Worm (Caenorhabditis elegans) whole organism, mixed stage, embryonic: ENCODE results near the gene dpy-9.

Experiments
- M03D4.4 ChIP-seq: sonication (generic microtip); optimal IDR thresholded peaks from 2 replicates; lab custom pipeline; 2017; ENCODE audit warnings: mild to moderate bottlenecking, missing genetic modification characterization, missing compliant biosample characterization
- blmp-1 ChIP-seq: fragments of 150-350 bp; optimal IDR thresholded peaks from 2 replicates; lab custom pipeline; 2014; ENCODE audit warnings: missing biosample characterization, missing genetic modification characterization
- ceh-43 ChIP-seq: fragments of 200-800 bp; sonication (Bioruptor generic); optimal IDR thresholded peaks from 2 replicates; lab custom pipeline; 2018; ENCODE audit warnings: mild to moderate bottlenecking, missing genetic modification characterization, moderate library complexity, missing compliant biosample characterization
- ceh-83 ChIP-seq: fragments of 200-800 bp; sonication (Bioruptor generic); optimal IDR thresholded peaks from 2 replicates; lab custom pipeline; 2018; ENCODE audit warnings: mild to moderate bottlenecking, missing genetic modification characterization, missing compliant biosample characterization
- ces-1 ChIP-seq: fragments of 150-350 bp; optimal IDR thresholded peaks from 2 replicates; lab custom pipeline; 2014; ENCODE audit warnings: missing biosample characterization, missing genetic modification reagents, missing genetic modification characterization
- cnd-1 ChIP-seq: fragments of 200-800 bp; sonication (Bioruptor generic); optimal IDR thresholded peaks from 2 replicates; lab custom pipeline; 2018; ENCODE audit warnings: mild to moderate bottlenecking, missing genetic modification characterization, missing compliant biosample characterization
- drap-1 ChIP-seq: fragments of 200-800 bp; sonication (Bioruptor generic); optimal IDR thresholded peaks from 3 replicates; lab custom pipeline; 2018; ENCODE audit warnings: mild to moderate bottlenecking, missing genetic modification characterization, missing compliant biosample characterization
- elt-1 ChIP-seq: sonication (generic microtip); optimal IDR thresholded peaks from 2 replicates; lab custom pipeline; 2017; ENCODE audit warnings: missing genetic modification characterization, mild to moderate bottlenecking, missing compliant biosample characterization, antibody characterized with exemption, moderate library complexity, borderline replicate concordance; ENCODE audit not compliant: insufficient read depth
- elt-3 ChIP-seq: fragments of 150-350 bp; optimal IDR thresholded peaks from 2 replicates; lab custom pipeline; 2014; ENCODE audit warnings: missing biosample characterization, missing genetic modification characterization
- flh-1 ChIP-seq: fragments of 200-800 bp; sonication (Bioruptor generic); optimal IDR thresholded peaks from 2 replicates; lab custom pipeline; 2018; ENCODE audit warnings: mild to moderate bottlenecking, missing genetic modification characterization, moderate library complexity, missing compliant biosample characterization
- ham-2 ChIP-seq: fragments of 200-800 bp; sonication (Bioruptor generic); optimal IDR thresholded peaks from 2 replicates; lab custom pipeline; 2018; ENCODE audit warnings: mild to moderate bottlenecking, missing genetic modification characterization, missing compliant biosample characterization
- hlh-1 ChIP-seq: fragments of 150-350 bp; optimal IDR thresholded peaks from 2 replicates; lab custom pipeline; 2014; ENCODE audit warnings: missing biosample characterization, missing genetic modification reagents, missing genetic modification characterization
- lin-13 ChIP-seq: fragments of 150-350 bp; optimal IDR thresholded peaks from 2 replicates; lab custom pipeline; 2014; ENCODE audit warnings: missing biosample characterization, missing genetic modification characterization
- lin-32 ChIP-seq: fragments of 200-800 bp; sonication (Bioruptor generic); optimal IDR thresholded peaks from 2 replicates; lab custom pipeline; 2018; ENCODE audit warnings: mild to moderate bottlenecking, missing genetic modification characterization, missing compliant biosample characterization
- lsy-2 ChIP-seq: fragments of 150-350 bp; optimal IDR thresholded peaks from 2 replicates; lab custom pipeline; 2014; ENCODE audit warnings: missing biosample characterization, missing genetic modification characterization
- mab-5 ChIP-seq: fragments of 150-350 bp; optimal IDR thresholded peaks from 2 replicates; lab custom pipeline; 2014; ENCODE audit warnings: missing biosample characterization, missing genetic modification characterization
- mep-1 ChIP-seq: fragments of 150-350 bp; optimal IDR thresholded peaks from 2 replicates; lab custom pipeline; 2017; ENCODE audit warnings: missing biosample characterization, missing genetic modification reagents, missing genetic modification characterization, inconsistent platforms
- mls-2 ChIP-seq: sonication (generic microtip); optimal IDR thresholded peaks from 2 replicates; lab custom pipeline; 2016; ENCODE audit warnings: mild to moderate bottlenecking, missing genetic modification characterization, moderate library complexity, missing compliant biosample characterization
- nhr-12 ChIP-seq: fragments of 150-350 bp; optimal IDR thresholded peaks from 2 replicates; lab custom pipeline; 2014; ENCODE audit warnings: missing biosample characterization, missing genetic modification characterization
- nhr-2 ChIP-seq: fragments of 150-350 bp; optimal IDR thresholded peaks from 2 replicates; lab custom pipeline; 2014; ENCODE audit warnings: missing biosample characterization, missing genetic modification characterization
- nhr-237 ChIP-seq: fragments of 150-350 bp; optimal IDR thresholded peaks from 2 replicates; lab custom pipeline; 2014; ENCODE audit warnings: missing biosample characterization, missing genetic modification characterization
- nhr-28 ChIP-seq: fragments of 150-350 bp; optimal IDR thresholded peaks from 2 replicates; lab custom pipeline; 2014; ENCODE audit warnings: missing biosample characterization, missing genetic modification characterization
- nhr-76 ChIP-seq: sonication (generic microtip); optimal IDR thresholded peaks from 2 replicates; lab custom pipeline; 2017; ENCODE audit warnings: missing biosample characterization, missing genetic modification characterization
- pha-4 ChIP-seq: fragments of 150-350 bp; optimal IDR thresholded peaks from 2 replicates; lab custom pipeline; 2018; ENCODE audit warnings: missing biosample characterization, missing genetic modification reagents, missing genetic modification characterization
- sem-2 ChIP-seq: fragments of 200-800 bp; sonication (Bioruptor generic); optimal IDR thresholded peaks from 2 replicates; lab custom pipeline; 2018; ENCODE audit warnings: mild to moderate bottlenecking, missing genetic modification characterization, missing compliant biosample characterization
- snpc-4 ChIP-seq: fragments of 150-350 bp; optimal IDR thresholded peaks from 2 replicates; lab custom pipeline; 2014; ENCODE audit warnings: missing biosample characterization, missing genetic modification characterization
- tbx-8 ChIP-seq: fragments of 200-800 bp; sonication (Bioruptor generic); optimal IDR thresholded peaks from 2 replicates; lab custom pipeline; 2018; ENCODE audit warnings: mild to moderate bottlenecking, missing genetic modification characterization, moderate library complexity, missing compliant biosample characterization
- unc-120 ChIP-seq: sonication (generic microtip); optimal IDR thresholded peaks from 2 replicates; lab custom pipeline; 2017; ENCODE audit warnings: missing genetic modification characterization, missing compliant biosample characterization; ENCODE audit not compliant: poor library complexity, severe bottlenecking
- unc-62 ChIP-seq: fragments of 150-350 bp; optimal IDR thresholded peaks from 2 replicates; lab custom pipeline; 2014; ENCODE audit warnings: missing biosample characterization, missing genetic modification reagents, missing genetic modification characterization
- zip-8 ChIP-seq: fragments of 150-350 bp; optimal IDR thresholded peaks from 2 replicates; lab custom pipeline; 2014; ENCODE audit warnings: missing biosample characterization, missing genetic modification characterization
- ztf-11 ChIP-seq: fragments of 150-350 bp; optimal IDR thresholded peaks from 2 replicates; lab custom pipeline; 2014; ENCODE audit warnings: missing biosample characterization, missing genetic modification characterization

The dpy-9 gene

ce11 chrIV:283347-283746, 24.3 kb upstream of the dpy-9 start, which contains the start of gene best-19:
best-19 (plus strand) TSS chrIV:283647.
- TF ChIP-seq zip-8 (tag; lab: Kevin White, UChicago) (no peak), ztf-11 (tag; lab: Kevin White, UChicago) (no peak), nhr-12 (no peak), cnd-1 (no peak), nhr-237 (tag; lab: Kevin White, UChicago) (no peak), mep-1 (no peak), nhr-76 (tag; lab: Kevin White, UChicago) (no peak)

- TF ChIP-seq nhr-237 (tag; lab: Kevin White, UChicago) = no peak
- no peak for TF ChIP-seq mab-5 (tag; lab: Kevin White, UChicago)
- TF ChIP-seq nhr-12 = no peak
- no peak for TF ChIP-seq mls-2
- TF ChIP-seq unc-120 (tag; lab: Kevin White, UChicago) = peak; percentile 56
- TF ChIP-seq pha-4 (tag; lab: Kevin White, UChicago) = no peak
- no peak for TF ChIP-seq mep-1
- no peak for TF ChIP-seq sem-2 (GFP tag; lab: Kevin White, UChicago)
- no peak for TF ChIP-seq ceh-43 (GFP tag; lab: Kevin White, UChicago)
- no peak for TF ChIP-seq blmp-1 (tag; lab: Kevin White, UChicago)
- no peak for TF ChIP-seq elt-1
- TF ChIP-seq ztf-11 (tag; lab: Kevin White, UChicago) = no peak
- no peak for TF ChIP-seq zip-8 (tag; lab: Kevin White, UChicago)
- TF ChIP-seq ces-1 (GFP tag; lab: Kevin White, UChicago) = peak; percentile 14
Measured at ce11 chrIV:282008-282407, 23.0 kb upstream of the dpy-9 start.

DNA sequence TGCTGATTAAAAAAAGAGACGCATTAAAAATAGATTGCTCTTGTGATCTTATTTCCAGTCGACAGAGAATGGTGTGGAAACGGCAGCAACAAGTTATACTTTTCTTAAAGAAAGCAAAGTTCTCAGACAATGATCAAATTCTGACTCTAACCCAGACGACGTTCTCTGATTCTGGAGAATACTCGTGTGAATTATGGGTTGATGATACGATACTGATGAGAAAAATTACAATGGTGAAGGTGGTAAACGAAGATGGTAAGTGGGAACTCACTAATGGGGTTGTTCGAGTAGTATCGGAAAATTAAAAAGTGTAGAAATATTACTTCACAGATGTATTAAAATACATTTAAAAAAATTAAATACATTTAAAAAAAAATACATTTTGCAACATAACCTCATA, 19.3 kb upstream of the dpy-9 start:
- no peak for TF ChIP-seq lsy-2 (tag; lab: Kevin White, UChicago)
- no peak for TF ChIP-seq M03D4.4
- no peak for TF ChIP-seq mep-1
- TF ChIP-seq nhr-28 (tag; lab: Kevin White, UChicago) = no peak
- TF ChIP-seq blmp-1 (tag; lab: Kevin White, UChicago) = no peak
- no peak for TF ChIP-seq nhr-76 (tag; lab: Kevin White, UChicago)
- TF ChIP-seq ceh-83 (GFP tag; lab: Kevin White, UChicago) = no peak
- no peak for TF ChIP-seq unc-120 (tag; lab: Kevin White, UChicago)
- TF ChIP-seq pha-4 (tag; lab: Kevin White, UChicago) = no peak
- no peak for TF ChIP-seq elt-1
- TF ChIP-seq mls-2 = no peak
- no peak for TF ChIP-seq nhr-12

ce11 chrIV:275146-275545, 16.1 kb upstream of the dpy-9 start:
- TF ChIP-seq drap-1 (GFP tag; lab: Kevin White, UChicago) (no peak), ham-2 (GFP tag; lab: Kevin White, UChicago) (no peak), elt-1 (no peak), nhr-12 (no peak), ces-1 (GFP tag; lab: Kevin White, UChicago) (no peak), M03D4.4 (no peak), lin-13 (tag; lab: Kevin White, UChicago) (no peak)

ce11 chrIV:274185-274584, 15.2 kb upstream of the dpy-9 start, which contains the start of gene sma-10:
sma-10 (plus strand) TSS chrIV:274420.
- TF ChIP-seq lin-32 = no peak
- no peak for TF ChIP-seq hlh-1 (tag; lab: Kevin White, UChicago)
- no peak for TF ChIP-seq drap-1 (GFP tag; lab: Kevin White, UChicago)
- TF ChIP-seq sem-2 (GFP tag; lab: Kevin White, UChicago) = no peak
- no peak for TF ChIP-seq lsy-2 (tag; lab: Kevin White, UChicago)
- no peak for TF ChIP-seq nhr-12
- TF ChIP-seq unc-120 (tag; lab: Kevin White, UChicago) = no peak
- TF ChIP-seq elt-3 (tag; lab: Kevin White, UChicago) = no peak
- no peak for TF ChIP-seq mab-5 (tag; lab: Kevin White, UChicago)
- TF ChIP-seq snpc-4 = no peak
- TF ChIP-seq ces-1 (GFP tag; lab: Kevin White, UChicago) = no peak
- TF ChIP-seq tbx-8 (GFP tag; lab: Kevin White, UChicago) = no peak
- TF ChIP-seq zip-8 (tag; lab: Kevin White, UChicago) = no peak
- TF ChIP-seq flh-1 (GFP tag; lab: Kevin White, UChicago) = no peak
- TF ChIP-seq lin-13 (tag; lab: Kevin White, UChicago) = no peak
- TF ChIP-seq M03D4.4 = no peak

ce11 chrIV:273299-273698, 14.3 kb upstream of the dpy-9 start, which contains the start of gene srh-282:
srh-282 (minus strand) TSS chrIV:273399.
- TF ChIP-seq nhr-2 (tag; lab: Kevin White, UChicago) = no peak
- TF ChIP-seq cnd-1 = no peak
- TF ChIP-seq nhr-28 (tag; lab: Kevin White, UChicago) = no peak
- no peak for TF ChIP-seq blmp-1 (tag; lab: Kevin White, UChicago)
- no peak for TF ChIP-seq unc-62 (GFP tag; lab: Kevin White, UChicago)
- TF ChIP-seq, all 35 proteins: peak for 0
